Fruit fly (Drosophila melanogaster): ENCODE measurements around the gene Try29F.

- TF ChIP-seq Ets98B (GFP tag; IDR thresholded peaks at IDR 0.05) (no peak), CG10348 (GFP tag; IDR thresholded peaks at IDR 0.05) (no peak), D1 (tag; optimal IDR thresholded peaks at IDR 0.05) (no peak), Pif1A (GFP tag; optimal IDR thresholded peaks at IDR 0.05) (no peak), fd96Ca (GFP tag; IDR thresholded peaks at IDR 0.05) (no peak), CG4496 (GFP tag; IDR thresholded peaks at IDR 0.05) (no peak), Pif1B (GFP tag; optimal IDR thresholded peaks at IDR 0.05) (no peak), CG32121 (GFP tag; IDR thresholded peaks at IDR 0.05) (no peak), Snoo (tag; optimal IDR thresholded peaks at IDR 0.05) (no peak), CG17806 (tag; optimal IDR thresholded peaks at IDR 0.05) (no peak), CG34367 (tag; optimal IDR thresholded peaks at IDR 0.05) (no peak), CG14655 (GFP tag; optimal IDR thresholded peaks at IDR 0.05) (no peak), CG13204 (GFP tag; optimal IDR thresholded peaks at IDR 0.05) (no peak)
Observed at dm6 chr2L:9010267-9010666, 11.9 kb downstream of the Try29F start, which contains the start of gene CG9568.

Data from whole organism, pupa.